Fruit fly (Drosophila melanogaster) whole organism, embryonic: ENCODE data around the gene mirr.

ENCODE experiments used
- Abd-B ChIP-seq: fragments of 200-800 bp; sonication (Bioruptor generic); optimal IDR thresholded peaks from 2 replicates; lab custom pipeline; 2018; ENCODE audit warnings: missing biosample characterization, mild to moderate bottlenecking, missing genetic modification characterization, moderate library complexity
- Atf-2 ChIP-seq: fragments of 200-800 bp; sonication (Bioruptor generic); optimal IDR thresholded peaks from 2 replicates; lab custom pipeline; 2016; ENCODE audit warnings: missing biosample characterization, missing genetic modification characterization
- CG12299 ChIP-seq: fragments of 200-800 bp; sonication (Bioruptor generic); optimal IDR thresholded peaks from 2 replicates; lab custom pipeline; 2018; ENCODE audit warnings: missing biosample characterization, mild to moderate bottlenecking, missing genetic modification characterization
- CG12659 ChIP-seq: fragments of 200-800 bp; sonication (Bioruptor generic); optimal IDR thresholded peaks from 3 replicates; lab custom pipeline; 2017; ENCODE audit warnings: mild to moderate bottlenecking, missing biosample characterization, missing genetic modification reagents, missing genetic modification characterization
- CG13624 ChIP-seq: fragments of 200-800 bp; sonication (Bioruptor generic); optimal IDR thresholded peaks from 2 replicates; lab custom pipeline; 2016; ENCODE audit warnings: missing biosample characterization, missing genetic modification characterization
- CG15601 ChIP-seq: fragments of 200-800 bp; sonication (Bioruptor generic); optimal IDR thresholded peaks from 3 replicates; lab custom pipeline; 2019; ENCODE audit warnings: missing biosample characterization, mild to moderate bottlenecking, missing genetic modification characterization, moderate library complexity
- CG1602 ChIP-seq: fragments of 200-800 bp; sonication (Bioruptor generic); optimal IDR thresholded peaks from 3 replicates; lab custom pipeline; 2016; ENCODE audit warnings: missing biosample characterization, missing genetic modification characterization
- CG1603 ChIP-seq: fragments of 200-800 bp; sonication (Bioruptor generic); optimal IDR thresholded peaks from 2 replicates; lab custom pipeline; 2019; ENCODE audit warnings: missing biosample characterization, mild to moderate bottlenecking, missing genetic modification characterization, moderate library complexity
- CG16815 ChIP-seq: fragments of 200-800 bp; sonication (Bioruptor generic); optimal IDR thresholded peaks from 3 replicates; lab custom pipeline; 2017; ENCODE audit warnings: missing biosample characterization, mild to moderate bottlenecking, missing genetic modification characterization
- CG17361 ChIP-seq: fragments of 200-800 bp; sonication (Bioruptor generic); IDR thresholded peaks from 3 replicates; pipeline ENCODE4 v1.3.6; 2022; ENCODE audit warnings: missing biosample characterization, missing genetic modification characterization
- CG18262 ChIP-seq: fragments of 200-800 bp; optimal IDR thresholded peaks from 3 replicates; lab custom pipeline; 2019; ENCODE audit warnings: missing biosample characterization, mild to moderate bottlenecking, missing genetic modification characterization, moderate library complexity
- CG18764 ChIP-seq: fragments of 200-800 bp; sonication (Bioruptor generic); optimal IDR thresholded peaks from 3 replicates; lab custom pipeline; 2016; ENCODE audit warnings: missing biosample characterization, missing genetic modification characterization
- CG2116 ChIP-seq: fragments of 200-800 bp; sonication (Bioruptor generic); optimal IDR thresholded peaks from 3 replicates; lab custom pipeline; 2018; ENCODE audit warnings: missing biosample characterization, mild to moderate bottlenecking, missing genetic modification characterization
- CG2712 ChIP-seq: fragments of 200-800 bp; optimal IDR thresholded peaks from 3 replicates; lab custom pipeline; 2019; ENCODE audit warnings: missing biosample characterization, mild to moderate bottlenecking, missing genetic modification characterization, moderate library complexity
- CG30020 ChIP-seq: fragments of 200-800 bp; optimal IDR thresholded peaks from 2 replicates; lab custom pipeline; 2019; ENCODE audit warnings: missing biosample characterization, mild to moderate bottlenecking, missing genetic modification characterization, moderate library complexity
- CG31441 ChIP-seq: fragments of 200-800 bp; sonication (Bioruptor generic); IDR thresholded peaks from 2 replicates; pipeline ENCODE4 v1.3.6; 2022; ENCODE audit warnings: missing biosample characterization, missing genetic modification characterization
- CG4404 ChIP-seq: fragments of 200-800 bp; sonication (Bioruptor generic); IDR thresholded peaks from 2 replicates; pipeline ENCODE4 v1.3.6; 2022; ENCODE audit warnings: missing biosample characterization, missing genetic modification characterization
- CG4730 ChIP-seq: fragments of 200-800 bp; sonication (Bioruptor generic); IDR thresholded peaks from 2 replicates; pipeline ENCODE4 v1.3.6; 2022; ENCODE audit warnings: missing biosample characterization, missing genetic modification characterization
- CG7372 ChIP-seq: fragments of 200-800 bp; sonication (Bioruptor generic); IDR thresholded peaks from 2 replicates; pipeline ENCODE4 v1.3.6; 2022; ENCODE audit warnings: missing biosample characterization, missing genetic modification characterization
- CG7556 ChIP-seq: fragments of 200-800 bp; sonication (Bioruptor generic); optimal IDR thresholded peaks from 2 replicates; lab custom pipeline; 2017; ENCODE audit warnings: missing biosample characterization, mild to moderate bottlenecking, missing genetic modification characterization
- CG9876 ChIP-seq: fragments of 200-800 bp; sonication (Bioruptor generic); optimal IDR thresholded peaks from 2 replicates; lab custom pipeline; 2016; ENCODE audit warnings: missing biosample characterization, missing genetic modification characterization
- CTCF ChIP-seq: fragments of 200-800 bp; sonication (Bioruptor generic); optimal IDR thresholded peaks from 2 replicates; lab custom pipeline; 2017; ENCODE audit warnings: missing biosample characterization, mild to moderate bottlenecking, missing genetic modification characterization, moderate library complexity
- D ChIP-seq, 2 experiments: fragments of 200-800 bp in 1 of 2; fragments of >200 bp in 1 of 2; sonication (Bioruptor generic) in 1 of 2; optimal IDR thresholded peaks; 2 replicates in 1 of 2; 3 replicates in 1 of 2; lab custom pipeline; 2017; ENCODE audit warnings: mild to moderate bottlenecking in 1 of 2, missing biosample characterization in 1 of 2, missing genetic modification characterization in 1 of 2, missing genetic modification reagents in 1 of 2
- Dbx ChIP-seq: fragments of 200-800 bp; sonication (Bioruptor generic); IDR thresholded peaks from 3 replicates; pipeline ENCODE4 v1.3.6; 2022; ENCODE audit warnings: missing biosample characterization, missing genetic modification characterization
- Hand ChIP-seq: fragments of 200-800 bp; sonication (Bioruptor generic); optimal IDR thresholded peaks from 2 replicates; lab custom pipeline; 2017; ENCODE audit warnings: mild to moderate bottlenecking, missing biosample characterization, missing genetic modification reagents, missing genetic modification characterization
- Oaz ChIP-seq: fragments of 200-800 bp; sonication (Bioruptor generic); IDR thresholded peaks from 2 replicates; pipeline ENCODE4 v1.3.6; 2022; ENCODE audit warnings: missing biosample characterization, missing genetic modification characterization
- Sox100B ChIP-seq: fragments of 200-800 bp; sonication (Bioruptor generic); optimal IDR thresholded peaks from 3 replicates; lab custom pipeline; 2018; ENCODE audit warnings: missing biosample characterization, mild to moderate bottlenecking, missing genetic modification characterization
- Taf1 ChIP-seq: fragments of 200-800 bp; sonication (Bioruptor generic); IDR thresholded peaks from 2 replicates; pipeline ENCODE4 v1.3.6; 2022; ENCODE audit warnings: missing biosample characterization, missing genetic modification characterization
- ap ChIP-seq: fragments of 200-800 bp; sonication (Bioruptor generic); IDR thresholded peaks from 2 replicates; pipeline ENCODE4 v1.3.6; 2022; ENCODE audit warnings: missing biosample characterization, missing genetic modification characterization
- ara ChIP-seq: fragments of 200-800 bp; sonication (Bioruptor generic); IDR thresholded peaks from 2 replicates; pipeline ENCODE4 v1.3.6; 2022; ENCODE audit warnings: missing biosample characterization, missing genetic modification characterization
- ato ChIP-seq: fragments of 200-800 bp; sonication (Bioruptor generic); IDR thresholded peaks from 2 replicates; pipeline ENCODE4 v1.3.6; 2022; ENCODE audit warnings: missing biosample characterization, missing genetic modification characterization; ENCODE audit not compliant: partially characterized antibody
- bsh ChIP-seq, 2 experiments: fragments of 200-800 bp; sonication (Bioruptor generic); optimal IDR thresholded peaks; 2 replicates each; lab custom pipeline; 2017 to 2018; ENCODE audit warnings: mild to moderate bottlenecking in 2 of 2, missing biosample characterization in 2 of 2, missing genetic modification characterization in 2 of 2, moderate library complexity in 1 of 2
- cwo ChIP-seq: fragments of 200-800 bp; sonication (Bioruptor generic); optimal IDR thresholded peaks from 3 replicates; lab custom pipeline; 2017; ENCODE audit warnings: missing biosample characterization, missing genetic modification characterization, mild to moderate bottlenecking, moderate library complexity, missing genetic modification reagents
- fd96Cb ChIP-seq: fragments of 200-800 bp; sonication (Bioruptor generic); optimal IDR thresholded peaks from 2 replicates; lab custom pipeline; 2018; ENCODE audit warnings: missing biosample characterization, mild to moderate bottlenecking, missing genetic modification characterization, moderate library complexity
- gce ChIP-seq: fragments of 200-800 bp; sonication (Bioruptor generic); IDR thresholded peaks from 3 replicates; pipeline ENCODE4 v1.3.6; 2022; ENCODE audit warnings: missing biosample characterization, missing genetic modification characterization
- grn ChIP-seq: fragments of 200-800 bp; sonication (Bioruptor generic); optimal IDR thresholded peaks from 3 replicates; lab custom pipeline; 2017; ENCODE audit warnings: missing biosample characterization, missing genetic modification characterization
- hkb ChIP-seq, 2 experiments: fragments of 200-800 bp in 1 of 2; fragments of >200 bp in 1 of 2; sonication (Bioruptor generic) in 1 of 2; IDR thresholded peaks in 1 of 2; optimal IDR thresholded peaks in 1 of 2; 2 replicates each; pipeline versions ENCODE4 v1.3.6 to Lab custom; 2017 to 2022; ENCODE audit warnings: missing biosample characterization in 1 of 2, missing genetic modification characterization in 1 of 2
- p53 ChIP-seq: fragments of 200-800 bp; sonication (Bioruptor generic); optimal IDR thresholded peaks from 2 replicates; lab custom pipeline; 2016; ENCODE audit warnings: missing biosample characterization, missing genetic modification characterization
- pan ChIP-seq, 4 experiments: fragments of >200 bp in 3 of 4; fragments of 200-800 bp in 1 of 4; sonication (Bioruptor generic) in 1 of 4; optimal IDR thresholded peaks in 3 of 4; IDR thresholded peaks in 1 of 4; 2 replicates each; pipeline versions ENCODE4 v1.3.6 to Lab custom; 2017 to 2022; ENCODE audit warnings: missing biosample characterization in 2 of 4, missing genetic modification characterization in 2 of 4, mixed read lengths in 1 of 4
- prd ChIP-seq, 3 experiments: fragments of >200 bp in 2 of 3; fragments of 200-800 bp in 1 of 3; sonication (Bioruptor generic) in 1 of 3; optimal IDR thresholded peaks in 2 of 3; IDR thresholded peaks in 1 of 3; 2 replicates in 2 of 3; 3 replicates in 1 of 3; pipeline versions ENCODE4 v1.3.6 to Lab custom; 2017 to 2022; ENCODE audit warnings: missing biosample characterization in 1 of 3, missing genetic modification characterization in 1 of 3
- sens ChIP-seq: fragments of 200-800 bp; sonication (Bioruptor generic); peaks from one replicate; lab custom pipeline; 2016; ENCODE audit warnings: missing biosample characterization, missing genetic modification characterization
- shn ChIP-seq: fragments of 200-800 bp; sonication (Bioruptor generic); optimal IDR thresholded peaks from 3 replicates; lab custom pipeline; 2016; ENCODE audit warnings: missing biosample characterization, missing genetic modification characterization
- sqz ChIP-seq: fragments of 200-800 bp; sonication (Bioruptor generic); optimal IDR thresholded peaks from 3 replicates; lab custom pipeline; 2018; ENCODE audit warnings: missing biosample characterization, mild to moderate bottlenecking, missing genetic modification characterization
- tin ChIP-seq: fragments of 200-800 bp; sonication (Bioruptor generic); optimal IDR thresholded peaks from 3 replicates; lab custom pipeline; 2016; ENCODE audit warnings: missing biosample characterization, missing genetic modification characterization
- unpg ChIP-seq: fragments of 200-800 bp; sonication (Bioruptor generic); optimal IDR thresholded peaks from 3 replicates; lab custom pipeline; 2018; ENCODE audit warnings: missing biosample characterization, mild to moderate bottlenecking, missing genetic modification characterization, moderate library complexity
- vvl ChIP-seq: fragments of 200-800 bp; sonication (Bioruptor generic); IDR thresholded peaks from 2 replicates; pipeline ENCODE4 v1.3.6; 2022; ENCODE audit warnings: missing biosample characterization, missing genetic modification characterization
- wor ChIP-seq: fragments of 200-800 bp; sonication (Bioruptor generic); IDR thresholded peaks from 2 replicates; pipeline ENCODE4 v1.3.6; 2022; ENCODE audit warnings: missing biosample characterization, missing genetic modification characterization

mirr gene

DNA sequence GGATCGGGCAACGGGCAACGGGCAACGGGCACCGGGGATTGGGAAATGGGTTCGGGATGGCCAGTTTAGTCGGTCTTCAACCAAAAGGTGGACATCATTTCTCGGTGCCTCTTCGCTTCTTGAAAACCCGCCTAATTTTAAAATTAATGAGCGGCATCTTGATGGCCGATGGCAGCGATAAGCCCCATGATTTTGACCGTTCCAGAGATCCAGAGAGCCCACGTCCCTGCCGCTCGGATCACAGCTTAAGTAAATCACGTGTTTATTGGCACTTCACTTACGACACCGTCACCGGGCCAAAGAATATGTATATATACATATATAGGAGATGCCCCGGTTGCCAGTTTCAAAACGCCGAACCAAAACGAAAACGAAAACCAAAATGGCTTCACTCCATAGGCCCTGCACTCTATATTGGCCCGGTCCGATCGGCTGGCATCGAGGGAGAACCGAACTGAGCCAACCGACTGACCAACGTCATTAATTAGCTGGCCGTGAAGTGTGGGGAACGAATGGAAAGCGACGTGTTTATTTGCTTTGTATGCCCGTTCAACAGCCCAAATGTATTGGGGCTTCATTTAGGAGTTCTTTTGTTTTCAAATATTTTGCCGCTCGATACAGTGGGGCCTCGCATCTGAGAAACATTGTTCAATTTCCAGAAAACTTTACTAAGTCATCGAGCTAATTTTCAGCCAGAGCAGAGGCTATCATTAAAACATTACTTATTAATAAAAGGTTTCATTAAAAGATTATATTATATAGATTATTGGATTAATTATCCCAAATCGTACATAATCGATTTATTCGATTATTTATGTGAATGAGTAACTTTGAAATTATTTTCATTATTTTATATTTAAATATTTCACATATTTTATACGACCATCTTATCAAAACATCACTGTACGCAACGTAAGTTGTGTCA is 49.4 kb upstream of the mirr start (continued):
- TF ChIP-seq vvl (0 out of 2 replicates have a peak, but pooled peaks have one; percentile 5), bsh (GFP tag; optimal IDR thresholded peaks at IDR 0.05; lab: Kevin White, UChicago) (peak in 1 of 2 experiments; percentile 65), CG17361 (peak; percentile 82), wor (GFP tag; lab: Robert Waterston, UW) (no peak), ara (GFP tag; lab: Robert Waterston, UW) (peak; percentile 38; the same call in 1 of the 2 replicates), CG12299 (tag; lab: Kevin White, UChicago) (no peak), CG16815 (GFP tag; lab: Kevin White, UChicago) (peak; percentile 19), shn (GFP tag; lab: Kevin White, UChicago) (no peak), ato (no peak), Sox100B (GFP tag; lab: Kevin White, UChicago) (peak; percentile 71), CG31441 (peak; percentile 71), CG1602 (GFP tag; lab: Kevin White, UChicago) (peak; percentile 38), Taf1 (no peak), CG7372 (GFP tag; lab: Robert Waterston, UW) (no peak), Dbx (GFP tag; lab: Robert Waterston, UW) (no peak), tin (GFP tag; lab: Kevin White, UChicago) (peak; percentile 38), CG9876 (no peak), fd96Cb (tag; lab: Kevin White, UChicago) (peak; percentile 78), CG18764 (peak; percentile 12), ap (GFP tag; lab: Robert Waterston, UW) (no peak), CG30020 (tag; lab: Kevin White, UChicago) (peak; percentile 26), pan (optimal IDR thresholded peaks at IDR 0.05; lab: Kevin White, UChicago) (no peak), pan (GFP tag; optimal IDR thresholded peaks at IDR 0.05 in 1 of 2, IDR thresholded peaks at IDR 0.05 in 1 of 2) (peak in 1 of 2 experiments; percentile 38), Hand (GFP tag; lab: Kevin White, UChicago) (no peak), CG18262 (peak; percentile 84), hkb (optimal IDR thresholded peaks at IDR 0.05; lab: Kevin White, UChicago) (no peak), hkb (GFP tag; IDR thresholded peaks at IDR 0.05; lab: Robert Waterston, UW) (0 out of 2 replicates have a peak, but pooled peaks have one; percentile 48), CG1603 (tag; lab: Kevin White, UChicago) (no peak), sqz (GFP tag; lab: Kevin White, UChicago) (peak; percentile 8), sens (GFP tag; lab: Kevin White, UChicago) (no peak), Abd-B (GFP tag; lab: Kevin White, UChicago) (peak; percentile 4), CG12659 (GFP tag; lab: Kevin White, UChicago) (peak; percentile 29), cwo (GFP tag; lab: Kevin White, UChicago) (no peak), D (optimal IDR thresholded peaks at IDR 0.05; lab: Kevin White, UChicago) (no peak), D (GFP tag; optimal IDR thresholded peaks at IDR 0.05; lab: Kevin White, UChicago) (peak; percentile 72), Atf-2 (GFP tag; lab: Kevin White, UChicago) (no peak), CG4730 (GFP tag; lab: Robert Waterston, UW) (no peak), CG13624 (GFP tag; lab: Kevin White, UChicago) (no peak), CG2116 (GFP tag; lab: Kevin White, UChicago) (no peak), Oaz (GFP tag; lab: Robert Waterston, UW) (no peak), CG2712 (tag; lab: Kevin White, UChicago) (peak; percentile 85), CG7556 (GFP tag; lab: Kevin White, UChicago) (peak; percentile 68), p53 (no peak), CG15601 (peak; percentile 66), prd (optimal IDR thresholded peaks at IDR 0.05; lab: Kevin White, UChicago) (no peak), prd (GFP tag; IDR thresholded peaks at IDR 0.05; lab: Robert Waterston, UW) (peak; percentile 65), gce (GFP tag; lab: Robert Waterston, UW) (no peak), CTCF (no peak), grn (peak; percentile 87), unpg (GFP tag; lab: Kevin White, UChicago) (peak; percentile 69), CG4404 (GFP tag; lab: Robert Waterston, UW) (no peak)
